Worm (Caenorhabditis elegans): Measurements from ENCODE around the gene F31B12.4.

The F31B12.4 gene

ce11 chrX:10804441-10804840 lies at the start of gene F31B12.4:
Gene F31B12.4 (plus strand): TSS chrX:10804741.
- no peak for TF ChIP-seq unc-62 (GFP tag; optimal IDR thresholded peaks at IDR 0.05)

- no peak for TF ChIP-seq unc-62 (GFP tag; optimal IDR thresholded peaks at IDR 0.05)
Measured at ce11 chrX:10756185-10756584, 48.4 kb upstream of the F31B12.4 start.

ce11 chrX:10757608-10758007 lies 46.9 kb upstream of the F31B12.4 start, which contains the start of gene R07A4.4:
Gene R07A4.4 (minus strand): TSS chrX:10757708.
- no peak for TF ChIP-seq unc-62 (GFP tag; optimal IDR thresholded peaks at IDR 0.05)

ce11 chrX:10758453-10758852 lies 46.1 kb upstream of the F31B12.4 start:
- TF ChIP-seq unc-62 (GFP tag; optimal IDR thresholded peaks at IDR 0.05): no peak

ce11 chrX:10760958-10761357 lies 43.6 kb upstream of the F31B12.4 start:
- no peak for TF ChIP-seq unc-62 (GFP tag; optimal IDR thresholded peaks at IDR 0.05)

ce11 chrX:10763383-10763782 lies 41.2 kb upstream of the F31B12.4 start:
- no peak for TF ChIP-seq unc-62 (GFP tag; optimal IDR thresholded peaks at IDR 0.05)

- TF ChIP-seq unc-62 (GFP tag; optimal IDR thresholded peaks at IDR 0.05): no peak
Measured at ce11 chrX:10766123-10766622, 38.4 kb upstream of the F31B12.4 start.

ce11 chrX:10766966-10767644 lies 37.4 kb upstream of the F31B12.4 start:
- TF ChIP-seq unc-62 (GFP tag; optimal IDR thresholded peaks at IDR 0.05): no peak

ce11 chrX:10767669-10768068 lies 36.9 kb upstream of the F31B12.4 start:
- TF ChIP-seq unc-62 (GFP tag; optimal IDR thresholded peaks at IDR 0.05): no peak

ce11 chrX:10768289-10769153 lies 36.0 kb upstream of the F31B12.4 start:
- TF ChIP-seq unc-62 (GFP tag; optimal IDR thresholded peaks at IDR 0.05): no peak

ce11 chrX:10769232-10769738 lies 35.3 kb upstream of the F31B12.4 start, which contains the start of gene sma-9:
Gene sma-9 (plus strand): TSS chrX:10769282.
- no peak for TF ChIP-seq unc-62 (GFP tag; optimal IDR thresholded peaks at IDR 0.05)

ce11 chrX:10769959-10770358 lies 34.6 kb upstream of the F31B12.4 start:
- no peak for TF ChIP-seq unc-62 (GFP tag; optimal IDR thresholded peaks at IDR 0.05)

ce11 chrX:10770988-10771496 lies 33.5 kb upstream of the F31B12.4 start:
- no peak for TF ChIP-seq unc-62 (GFP tag; optimal IDR thresholded peaks at IDR 0.05)

- TF ChIP-seq unc-62 (GFP tag; optimal IDR thresholded peaks at IDR 0.05): no peak
Measured at ce11 chrX:10772165-10772584, 32.4 kb upstream of the F31B12.4 start.

- no peak for TF ChIP-seq unc-62 (GFP tag; optimal IDR thresholded peaks at IDR 0.05)
Measured at ce11 chrX:10772763-10773162, 31.8 kb upstream of the F31B12.4 start.

- no peak for TF ChIP-seq unc-62 (GFP tag; optimal IDR thresholded peaks at IDR 0.05)
Measured at ce11 chrX:10774865-10775264, 29.7 kb upstream of the F31B12.4 start.
